Fruit fly (Drosophila melanogaster) whole organism, embryonic: ENCODE data around the gene Gr89a.

Experiments
- Atf6 ChIP-seq: fragments of 200-800 bp; sonication (Bioruptor generic); IDR thresholded peaks from 2 replicates; pipeline ENCODE4 v1.3.6; 2022; ENCODE audit warnings: missing biosample characterization, missing genetic modification characterization
- B-H1 ChIP-seq: fragments of 200-800 bp; sonication (Bioruptor generic); IDR thresholded peaks from 3 replicates; pipeline ENCODE4 v1.3.6; 2022; ENCODE audit warnings: missing biosample characterization, missing genetic modification characterization
- B-H2 ChIP-seq: fragments of 200-800 bp; sonication (Bioruptor generic); optimal IDR thresholded peaks from 2 replicates; lab custom pipeline; 2018; ENCODE audit warnings: missing biosample characterization, mild to moderate bottlenecking, missing genetic modification characterization
- CG11504 ChIP-seq: fragments of 200-800 bp; sonication (Bioruptor generic); optimal IDR thresholded peaks from 3 replicates; lab custom pipeline; 2019; ENCODE audit warnings: missing biosample characterization, mild to moderate bottlenecking, missing genetic modification characterization, moderate library complexity
- CG11695 ChIP-seq: fragments of 200-800 bp; sonication (Bioruptor generic); IDR thresholded peaks from 3 replicates; pipeline ENCODE4 v1.3.6; 2022; ENCODE audit warnings: missing biosample characterization, missing genetic modification characterization
- CG12219 ChIP-seq: fragments of 200-800 bp; sonication (Bioruptor generic); optimal IDR thresholded peaks from 3 replicates; lab custom pipeline; 2018; ENCODE audit warnings: missing biosample characterization, mild to moderate bottlenecking, missing genetic modification characterization
- CG1529 ChIP-seq: fragments of 200-800 bp; sonication (Bioruptor generic); optimal IDR thresholded peaks from 3 replicates; lab custom pipeline; 2018; ENCODE audit warnings: missing biosample characterization, missing genetic modification characterization
- CG1647 ChIP-seq: fragments of 200-800 bp; sonication (Bioruptor generic); optimal IDR thresholded peaks from 3 replicates; lab custom pipeline; 2016; ENCODE audit warnings: missing biosample characterization, missing genetic modification characterization
- CG16779 ChIP-seq: fragments of 200-800 bp; sonication (Bioruptor generic); IDR thresholded peaks from 2 replicates; pipeline ENCODE4 v1.3.6; 2022; ENCODE audit warnings: missing biosample characterization, missing genetic modification characterization
- CG17328 ChIP-seq: fragments of 200-800 bp; sonication (Bioruptor generic); IDR thresholded peaks from 2 replicates; pipeline ENCODE4 v1.3.6; 2022; ENCODE audit warnings: missing biosample characterization, missing genetic modification characterization
- CG17568 ChIP-seq: fragments of 200-800 bp; sonication (Bioruptor generic); optimal IDR thresholded peaks from 2 replicates; lab custom pipeline; 2018; ENCODE audit warnings: missing biosample characterization, mild to moderate bottlenecking, missing genetic modification characterization, moderate library complexity
- CG31441 ChIP-seq: fragments of 200-800 bp; sonication (Bioruptor generic); IDR thresholded peaks from 2 replicates; pipeline ENCODE4 v1.3.6; 2022; ENCODE audit warnings: missing biosample characterization, missing genetic modification characterization
- CG33557 ChIP-seq: fragments of 200-800 bp; sonication (Bioruptor generic); optimal IDR thresholded peaks from 2 replicates; lab custom pipeline; 2019; ENCODE audit warnings: missing biosample characterization, mild to moderate bottlenecking, missing genetic modification characterization, moderate library complexity
- CG3995 ChIP-seq: fragments of 200-800 bp; sonication (Bioruptor generic); optimal IDR thresholded peaks from 3 replicates; lab custom pipeline; 2016; ENCODE audit warnings: missing biosample characterization, missing genetic modification characterization
- CG4404 ChIP-seq: fragments of 200-800 bp; sonication (Bioruptor generic); IDR thresholded peaks from 2 replicates; pipeline ENCODE4 v1.3.6; 2022; ENCODE audit warnings: missing biosample characterization, missing genetic modification characterization
- CG4854 ChIP-seq: fragments of 200-800 bp; sonication (Bioruptor generic); optimal IDR thresholded peaks from 2 replicates; lab custom pipeline; 2016; ENCODE audit warnings: missing biosample characterization, missing genetic modification characterization, inconsistent platforms
- CG6689 ChIP-seq: fragments of 200-800 bp; sonication (Bioruptor generic); IDR thresholded peaks from 2 replicates; pipeline ENCODE4 v1.3.6; 2022; ENCODE audit warnings: missing biosample characterization, missing genetic modification characterization
- CG7928 ChIP-seq: fragments of 200-800 bp; sonication (Bioruptor generic); optimal IDR thresholded peaks from 2 replicates; lab custom pipeline; 2017; ENCODE audit warnings: missing biosample characterization, mild to moderate bottlenecking, missing genetic modification characterization
- CG9215 ChIP-seq: fragments of 200-800 bp; sonication (Bioruptor generic); IDR thresholded peaks from 2 replicates; pipeline ENCODE4 v1.3.6; 2022; ENCODE audit warnings: missing biosample characterization, missing genetic modification characterization
- CG9797 ChIP-seq: fragments of 200-800 bp; sonication (Bioruptor generic); optimal IDR thresholded peaks from 3 replicates; lab custom pipeline; 2018; ENCODE audit warnings: missing biosample characterization, mild to moderate bottlenecking, missing genetic modification characterization
- CG9817 ChIP-seq: fragments of 200-800 bp; sonication (Bioruptor generic); optimal IDR thresholded peaks from 2 replicates; lab custom pipeline; 2018; ENCODE audit warnings: missing biosample characterization, mild to moderate bottlenecking, missing genetic modification characterization, moderate library complexity
- Dip3 ChIP-seq: fragments of 200-800 bp; sonication (Bioruptor generic); optimal IDR thresholded peaks from 3 replicates; lab custom pipeline; 2016; ENCODE audit warnings: missing biosample characterization, missing genetic modification characterization
- Dll ChIP-seq: fragments of 200-800 bp; sonication (Bioruptor generic); IDR thresholded peaks from 4 replicates; pipeline ENCODE4 v1.3.6; 2022; ENCODE audit warnings: missing biosample characterization, missing genetic modification characterization; ENCODE audit not compliant: partially characterized antibody
- HmgD ChIP-seq: fragments of 200-800 bp; sonication (Bioruptor generic); optimal IDR thresholded peaks from 3 replicates; lab custom pipeline; 2016; ENCODE audit warnings: missing biosample characterization, missing genetic modification characterization
- Mad ChIP-seq: fragments of 200-800 bp; sonication (Bioruptor generic); optimal IDR thresholded peaks from 2 replicates; lab custom pipeline; 2016; ENCODE audit warnings: missing biosample characterization, missing genetic modification characterization
- Opbp ChIP-seq: fragments of 200-800 bp; sonication (Bioruptor generic); IDR thresholded peaks from 3 replicates; pipeline ENCODE4 v1.3.6; 2022; ENCODE audit warnings: missing biosample characterization, missing genetic modification characterization; ENCODE audit not compliant: partially characterized antibody
- TFAM ChIP-seq: fragments of 200-800 bp; sonication (Bioruptor generic); optimal IDR thresholded peaks from 2 replicates; lab custom pipeline; 2017; ENCODE audit warnings: missing biosample characterization, missing genetic modification characterization, inconsistent platforms
- Vsx1 ChIP-seq: fragments of 200-800 bp; sonication (Bioruptor generic); optimal IDR thresholded peaks from 2 replicates; lab custom pipeline; 2017; ENCODE audit warnings: missing biosample characterization, mild to moderate bottlenecking, missing genetic modification characterization, missing genetic modification reagents
- bsh ChIP-seq, 2 experiments: fragments of 200-800 bp; sonication (Bioruptor generic); optimal IDR thresholded peaks; 2 replicates each; lab custom pipeline; 2017 to 2018; ENCODE audit warnings: mild to moderate bottlenecking in 2 of 2, missing biosample characterization in 2 of 2, missing genetic modification characterization in 2 of 2, moderate library complexity in 1 of 2
- cas ChIP-seq: fragments of 200-800 bp; sonication (Bioruptor generic); IDR thresholded peaks from 2 replicates; pipeline ENCODE4 v1.3.6; 2022; ENCODE audit warnings: missing biosample characterization, missing genetic modification characterization
- chinmo ChIP-seq: fragments of 200-800 bp; sonication (Bioruptor generic); IDR thresholded peaks from 4 replicates; pipeline ENCODE4 v1.3.6; 2022; ENCODE audit warnings: missing biosample characterization, missing genetic modification characterization; ENCODE audit not compliant: partially characterized antibody
- dm ChIP-seq: fragments of 200-800 bp; sonication (Bioruptor generic); optimal IDR thresholded peaks from 3 replicates; lab custom pipeline; 2016; ENCODE audit warnings: missing biosample characterization, missing genetic modification characterization
- exex ChIP-seq: fragments of 200-800 bp; sonication (Bioruptor generic); optimal IDR thresholded peaks from 4 replicates; lab custom pipeline; 2018; ENCODE audit warnings: missing biosample characterization, mild to moderate bottlenecking, missing genetic modification characterization, moderate library complexity
- ftz-f1 ChIP-seq: fragments of 200-800 bp; sonication (Bioruptor generic); optimal IDR thresholded peaks from 2 replicates; lab custom pipeline; 2016; ENCODE audit warnings: missing biosample characterization, missing genetic modification characterization
- gsb-n ChIP-seq: fragments of 200-800 bp; sonication (Bioruptor generic); optimal IDR thresholded peaks from 3 replicates; lab custom pipeline; 2018; ENCODE audit warnings: missing biosample characterization, mild to moderate bottlenecking, missing genetic modification characterization
- gt ChIP-seq: fragments of 200-800 bp; sonication (Bioruptor generic); IDR thresholded peaks from 2 replicates; pipeline ENCODE4 v1.3.6; 2022; ENCODE audit warnings: missing biosample characterization, missing genetic modification characterization
- kah ChIP-seq: fragments of 200-800 bp; sonication (Bioruptor generic); optimal IDR thresholded peaks from 2 replicates; lab custom pipeline; 2018; ENCODE audit warnings: missing biosample characterization, mild to moderate bottlenecking, missing genetic modification characterization
- lmd ChIP-seq: fragments of 200-800 bp; sonication (Bioruptor generic); IDR thresholded peaks from 2 replicates; pipeline ENCODE4 v1.3.6; 2022; ENCODE audit warnings: missing biosample characterization, missing genetic modification characterization
- pb ChIP-seq: fragments of 200-800 bp; sonication (Bioruptor generic); optimal IDR thresholded peaks from 3 replicates; lab custom pipeline; 2016; ENCODE audit warnings: missing biosample characterization, missing genetic modification characterization
- phol ChIP-seq: fragments of 200-800 bp; sonication (Bioruptor generic); optimal IDR thresholded peaks from 3 replicates; lab custom pipeline; 2018; ENCODE audit warnings: missing biosample characterization, mild to moderate bottlenecking, missing genetic modification characterization, moderate library complexity
- repo ChIP-seq: fragments of 200-800 bp; sonication (Bioruptor generic); optimal IDR thresholded peaks from 2 replicates; lab custom pipeline; 2016; ENCODE audit warnings: missing biosample characterization, missing genetic modification characterization
- sr ChIP-seq: fragments of 200-800 bp; sonication (Bioruptor generic); IDR thresholded peaks from 3 replicates; pipeline ENCODE4 v1.3.6; 2022; ENCODE audit warnings: missing biosample characterization, missing genetic modification characterization
- ssp ChIP-seq: fragments of 200-800 bp; sonication (Bioruptor generic); IDR thresholded peaks from 2 replicates; pipeline ENCODE4 v1.3.6; 2022; ENCODE audit warnings: missing biosample characterization, missing genetic modification characterization
- stwl ChIP-seq: fragments of 200-800 bp; sonication (Bioruptor generic); optimal IDR thresholded peaks from 3 replicates; lab custom pipeline; 2018; ENCODE audit warnings: missing biosample characterization, mild to moderate bottlenecking, missing genetic modification characterization, moderate library complexity
- tio ChIP-seq: fragments of 200-800 bp; sonication (Bioruptor generic); optimal IDR thresholded peaks from 2 replicates; lab custom pipeline; 2017; ENCODE audit warnings: missing biosample characterization, missing genetic modification characterization, inconsistent platforms
- tll ChIP-seq, 2 experiments: fragments of 200-800 bp in 1 of 2; fragments of >200 bp in 1 of 2; sonication (Bioruptor generic) in 1 of 2; optimal IDR thresholded peaks; 2 replicates each; lab custom pipeline; 2017 to 2019; ENCODE audit warnings: missing biosample characterization in 2 of 2, missing genetic modification characterization in 2 of 2, mild to moderate bottlenecking in 1 of 2, moderate library complexity in 1 of 2
- vfl ChIP-seq: fragments of 200-800 bp; sonication (Bioruptor generic); optimal IDR thresholded peaks from 2 replicates; lab custom pipeline; 2016; ENCODE audit warnings: missing biosample characterization, missing genetic modification characterization
- wor ChIP-seq: fragments of 200-800 bp; sonication (Bioruptor generic); IDR thresholded peaks from 2 replicates; pipeline ENCODE4 v1.3.6; 2022; ENCODE audit warnings: missing biosample characterization, missing genetic modification characterization
- zen2 ChIP-seq: fragments of 200-800 bp; sonication (Bioruptor generic); IDR thresholded peaks from 3 replicates; pipeline ENCODE4 v1.3.6; 2022; ENCODE audit warnings: missing biosample characterization, missing genetic modification characterization; ENCODE audit not compliant: partially characterized antibody

The Gr89a gene

DNA sequence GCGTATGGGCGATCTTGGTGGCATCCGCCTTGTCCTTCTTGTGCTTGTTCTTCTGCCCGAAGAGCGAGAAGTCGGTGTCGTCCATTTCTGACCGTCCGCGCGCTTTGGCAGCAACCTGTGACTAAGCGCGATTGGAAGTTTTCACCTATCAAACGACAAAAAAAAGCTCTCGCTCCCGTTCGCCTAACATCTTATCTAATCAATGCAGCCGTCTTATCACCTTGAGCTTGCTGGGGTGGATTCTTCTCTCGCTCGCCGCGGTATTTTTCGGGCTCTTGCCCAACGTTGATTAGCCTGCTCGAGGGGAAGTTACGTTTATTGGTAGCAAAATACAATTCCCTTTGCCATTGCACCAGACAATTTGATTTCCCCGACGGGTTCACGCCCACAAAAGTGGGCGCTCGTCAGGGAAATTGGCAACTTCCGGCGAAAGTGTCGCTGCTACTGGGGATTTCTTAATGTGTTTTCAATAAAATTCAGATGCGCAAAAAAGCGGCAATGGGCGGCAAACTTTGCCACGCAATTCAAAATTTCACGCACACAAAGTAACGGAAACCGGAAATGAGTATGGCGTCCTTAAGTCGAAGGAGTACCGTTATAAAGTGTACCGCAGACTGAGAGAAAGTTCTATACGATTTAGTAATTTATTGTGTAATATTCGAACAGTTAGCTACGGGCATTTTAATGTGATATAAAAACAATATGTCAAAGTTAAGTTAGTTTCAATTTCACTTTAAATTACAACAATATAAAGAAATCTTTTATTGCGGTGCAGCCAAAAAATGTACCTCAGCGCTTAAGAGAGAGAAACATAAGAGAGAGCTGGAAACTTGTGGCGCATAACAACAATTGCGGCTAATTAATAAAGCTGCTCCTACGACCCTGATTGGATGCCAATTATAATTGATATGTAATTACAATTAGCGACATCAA is 2.4 kb upstream of the Gr89a start, which contains the start of gene Decay (continued):
- no peak for TF ChIP-seq CG9215 (GFP tag; lab: Robert Waterston, UW)
- TF ChIP-seq repo (GFP tag; lab: Kevin White, UChicago), result no peak
- peak; percentile 89 for TF ChIP-seq Vsx1 (GFP tag; lab: Kevin White, UChicago)
- TF ChIP-seq Dip3 (GFP tag; lab: Kevin White, UChicago), result no peak
- TF ChIP-seq gt (GFP tag; lab: Robert Waterston, UW), result no peak
- no peak for TF ChIP-seq Dll
- TF ChIP-seq pb (GFP tag; lab: Kevin White, UChicago), result no peak
- no peak for TF ChIP-seq CG17328
- no peak for TF ChIP-seq CG4404 (GFP tag; lab: Robert Waterston, UW)
- no peak for TF ChIP-seq ftz-f1
- TF ChIP-seq kah, result no peak
- no peak for TF ChIP-seq tio
- no peak for TF ChIP-seq zen2 (GFP tag; lab: Robert Waterston, UW)
- no peak for TF ChIP-seq CG4854 (GFP tag; lab: Kevin White, UChicago)
- TF ChIP-seq CG16779 (GFP tag; lab: Robert Waterston, UW), result no peak
- TF ChIP-seq Opbp (GFP tag; lab: Robert Waterston, UW), result no peak
- no peak for TF ChIP-seq TFAM (GFP tag; lab: Kevin White, UChicago)
- TF ChIP-seq cas (GFP tag; lab: Robert Waterston, UW), result no peak
- no peak for TF ChIP-seq CG9817
- TF ChIP-seq CG1529 (GFP tag; lab: Kevin White, UChicago), result no peak
- no peak for TF ChIP-seq sr
- no peak for TF ChIP-seq stwl (tag; lab: Kevin White, UChicago)
- no peak for TF ChIP-seq exex (tag; lab: Kevin White, UChicago)
- TF ChIP-seq B-H2 (GFP tag; lab: Kevin White, UChicago), result no peak
- no peak for TF ChIP-seq CG3995 (GFP tag; lab: Kevin White, UChicago)
- TF ChIP-seq CG11504 (tag; lab: Kevin White, UChicago), result peak; percentile 16
- no peak for TF ChIP-seq CG12219 (GFP tag; lab: Kevin White, UChicago)
- TF ChIP-seq HmgD (GFP tag; lab: Kevin White, UChicago), result no peak
- TF ChIP-seq dm (GFP tag; lab: Kevin White, UChicago), result no peak
- TF ChIP-seq Atf6, result peak; percentile 12; the same call in 1 of the 2 replicates
- TF ChIP-seq gsb-n (tag; lab: Kevin White, UChicago), result no peak
- TF ChIP-seq CG1647 (GFP tag; lab: Kevin White, UChicago), result no peak
- TF ChIP-seq CG11695 (GFP tag; lab: Robert Waterston, UW), result no peak
- no peak for TF ChIP-seq CG9797 (GFP tag; lab: Kevin White, UChicago)
- 0 out of 2 replicates have a peak, but pooled peaks have one; percentile 6 for TF ChIP-seq CG6689 (GFP tag; lab: Robert Waterston, UW)
- TF ChIP-seq B-H1 (GFP tag; lab: Robert Waterston, UW), result no peak
- TF ChIP-seq tll (GFP tag; optimal IDR thresholded peaks at IDR 0.05; lab: Kevin White, UChicago), result no peak
- TF ChIP-seq Mad, result no peak
- no peak for TF ChIP-seq lmd (GFP tag; lab: Robert Waterston, UW)
- TF ChIP-seq CG31441 (GFP tag; lab: Robert Waterston, UW), result no peak
- TF ChIP-seq phol, result peak; percentile 22
- no peak for TF ChIP-seq vfl
- no peak for TF ChIP-seq CG33557 (GFP tag; lab: Kevin White, UChicago)
- TF ChIP-seq bsh (GFP tag; optimal IDR thresholded peaks at IDR 0.05; lab: Kevin White, UChicago), result peak in 1 of 2 experiments; percentile 13
- TF ChIP-seq chinmo (GFP tag; lab: Robert Waterston, UW), result peak; percentile 73; the same call in 1 of the 4 replicates
- TF ChIP-seq ssp (GFP tag; lab: Robert Waterston, UW), result no peak
- no peak for TF ChIP-seq CG7928
- no peak for TF ChIP-seq CG17568 (GFP tag; lab: Kevin White, UChicago)
- no peak for TF ChIP-seq wor (GFP tag; lab: Robert Waterston, UW)
